Worm (Caenorhabditis elegans) whole organism, L3 larva: ENCODE results near the gene T25E4.2.

ENCODE experiments used
- aly-2 ChIP-seq: fragments of 150-350 bp; optimal IDR thresholded peaks from 2 replicates; lab custom pipeline; 2014; ENCODE audit warnings: missing biosample characterization, missing genetic modification characterization
- ceh-82 ChIP-seq: fragments of 150-350 bp; optimal IDR thresholded peaks from 2 replicates; lab custom pipeline; 2014; ENCODE audit warnings: missing biosample characterization, missing genetic modification characterization
- egl-27 ChIP-seq: sonication (generic microtip); optimal IDR thresholded peaks from 4 replicates; lab custom pipeline; 2017; ENCODE audit warnings: missing biosample characterization, missing genetic modification reagents, missing genetic modification characterization
- nhr-28 ChIP-seq: fragments of 150-350 bp; optimal IDR thresholded peaks from 2 replicates; lab custom pipeline; 2014; ENCODE audit warnings: missing biosample characterization, missing genetic modification characterization
- nhr-67 ChIP-seq: fragments of 150-350 bp; optimal IDR thresholded peaks from 2 replicates; lab custom pipeline; 2014; ENCODE audit warnings: missing biosample characterization, missing genetic modification characterization

DNA sequence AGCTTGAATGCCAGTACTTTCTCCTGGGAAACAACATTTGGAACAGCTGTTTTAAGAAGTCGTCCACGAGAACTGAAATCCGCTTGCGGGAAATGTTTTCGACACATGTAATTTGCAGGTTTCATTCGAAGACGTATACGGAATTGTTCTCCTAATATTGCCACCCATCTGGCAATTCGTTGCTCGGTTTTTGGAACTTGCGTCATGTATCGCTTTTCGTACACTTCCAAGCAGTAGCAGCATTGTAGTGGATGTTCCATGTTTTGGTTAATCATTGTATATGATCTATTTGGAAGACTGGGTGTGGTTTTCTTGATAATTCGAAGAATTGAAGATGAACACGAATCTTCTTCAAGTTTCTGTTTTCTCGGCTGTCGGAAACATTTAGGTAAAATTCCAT, 5.6 kb upstream of the T25E4.2 start:
- TF ChIP-seq aly-2 (no peak), nhr-28 (tag; lab: Kevin White, UChicago) (no peak), nhr-67 (tag; lab: Kevin White, UChicago) (no peak), egl-27 (tag; lab: Kevin White, UChicago) (no peak), ceh-82 (no peak)
